Worm (Caenorhabditis elegans): Measurements from ENCODE around the gene ubxn-5.

DNA sequence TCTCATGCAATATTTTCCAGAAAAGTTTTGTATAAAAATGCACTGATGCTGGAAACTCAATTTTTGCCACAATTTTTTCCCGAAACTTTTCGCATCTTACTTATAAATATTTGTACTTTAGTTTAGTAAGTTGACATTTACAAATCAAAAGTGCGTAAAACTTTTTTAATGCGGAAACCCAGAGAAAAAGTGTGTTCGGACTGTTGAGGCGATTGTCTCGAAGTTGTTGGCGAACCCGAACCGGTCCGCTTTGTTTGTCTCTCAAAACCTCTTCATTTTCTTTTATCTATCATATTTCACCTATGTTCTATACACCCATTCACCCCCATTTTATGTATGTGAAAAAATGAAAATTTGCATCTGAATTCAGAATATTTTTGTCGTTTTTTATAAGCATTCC, 13.7 kb downstream of the ubxn-5 start:
- TF ChIP-seq T22C8.4 (GFP tag; IDR thresholded peaks at IDR 0.05) (no peak), flt-1 (GFP tag; IDR thresholded peaks at IDR 0.05) (no peak), ztf-23 (GFP tag; IDR thresholded peaks at IDR 0.05) (no peak), med-1 (GFP tag; optimal IDR thresholded peaks at IDR 0.05; ENCODE audit: insufficient read depth) (no peak), ref-1 (GFP tag; conservative IDR thresholded peaks at IDR 0.05) (no peak)

Data from whole organism, midembryonic.